5 fruit fly cellular contexts compared by ENCODE assay signal in genomic region chrX:7324816-7325246, dm6.
A peak's percentile ranks its signal among the peaks of the same experiment; 100 is the strongest.
TF ChIP-seq lines count a peak whose summit lies in the region.

No protein-coding gene starts in this region.

TF ChIP-seq in whole organism, adult, 20 proteins besides CTCF, POLR2A, EP300 and RAD21 (continued from another document):
- TF ChIP-seq pad (GFP tag; optimal IDR thresholded peaks at IDR 0.05; lab: Kevin White, UChicago) = peak; percentile 75
- TF ChIP-seq CG5204 (GFP tag; optimal IDR thresholded peaks at IDR 0.05; lab: Kevin White, UChicago) = peak; percentile 47

TF ChIP-seq in whole organism, embryonic, 481 proteins besides CTCF, POLR2A, EP300 and RAD21 (continued from another document and continues in another):
- peak; percentile 57 for TF ChIP-seq CG4282 (GFP tag; optimal IDR thresholded peaks at IDR 0.05; lab: Kevin White, UChicago)
- peak; percentile 95 for TF ChIP-seq CG12299 (tag; optimal IDR thresholded peaks at IDR 0.05; lab: Kevin White, UChicago)
- TF ChIP-seq CG17359 (tag; optimal IDR thresholded peaks at IDR 0.05; lab: Kevin White, UChicago) = peak; percentile 98
- peak; percentile 81 for TF ChIP-seq Jarid2 (GFP tag; optimal IDR thresholded peaks at IDR 0.05; lab: Kevin White, UChicago)
- TF ChIP-seq nerfin-2 (GFP tag; IDR thresholded peaks at IDR 0.05; lab: Robert Waterston, UW; ENCODE audit: partially characterized antibody) = no peak
- peak; percentile 83 for TF ChIP-seq CG4617 (GFP tag; optimal IDR thresholded peaks at IDR 0.05; lab: Kevin White, UChicago; ENCODE audit: borderline replicate concordance)
- TF ChIP-seq CG12769 (tag; optimal IDR thresholded peaks at IDR 0.05; lab: Kevin White, UChicago) = peak; percentile 95
- TF ChIP-seq kay (GFP tag; optimal IDR thresholded peaks at IDR 0.05; lab: Kevin White, UChicago) = peak; percentile 88
- peak; percentile 94 for TF ChIP-seq seq (GFP tag; IDR thresholded peaks at IDR 0.05; lab: Robert Waterston, UW)
- peak; percentile 94 for TF ChIP-seq CG8765 (GFP tag; IDR thresholded peaks at IDR 0.05; lab: Robert Waterston, UW)
- TF ChIP-seq CG9932 (GFP tag; IDR thresholded peaks at IDR 0.05; lab: Robert Waterston, UW) = peak; percentile 82
- peak; percentile 96 for TF ChIP-seq CG2875 (GFP tag; optimal IDR thresholded peaks at IDR 0.05; lab: Kevin White, UChicago)
- no peak for TF ChIP-seq CG14860 (GFP tag; IDR thresholded peaks at IDR 0.05; lab: Robert Waterston, UW; ENCODE audit: partially characterized antibody)
- peak; percentile 83 for TF ChIP-seq MBD-R2 (GFP tag; IDR thresholded peaks at IDR 0.05; lab: Robert Waterston, UW)
- TF ChIP-seq CG17328 (GFP tag; IDR thresholded peaks at IDR 0.05; lab: Robert Waterston, UW) = peak; percentile 97
- TF ChIP-seq CG15011 (GFP tag; optimal IDR thresholded peaks at IDR 0.05; lab: Kevin White, UChicago) = peak; percentile 94
- peak; percentile 90 for TF ChIP-seq CG5180 (GFP tag; optimal IDR thresholded peaks at IDR 0.05; lab: Kevin White, UChicago)
- TF ChIP-seq Sry-δ (GFP tag; optimal IDR thresholded peaks at IDR 0.05; lab: Kevin White, UChicago) = peak; percentile 28
- TF ChIP-seq Pdp1 (GFP tag; optimal IDR thresholded peaks at IDR 0.05; lab: Kevin White, UChicago) = peak; percentile 85 to 88
- TF ChIP-seq toy (GFP tag; IDR thresholded peaks at IDR 0.05; lab: Robert Waterston, UW) = peak; percentile 73; the same call in 1 of the 2 replicates
- TF ChIP-seq CG9437 (GFP tag; optimal IDR thresholded peaks at IDR 0.05; lab: Kevin White, UChicago) = peak; percentile 91
- peak; percentile 83 for TF ChIP-seq CG15514 (GFP tag; optimal IDR thresholded peaks at IDR 0.05; lab: Kevin White, UChicago)
- peak; percentile 68 for TF ChIP-seq CG1792 (GFP tag; optimal IDR thresholded peaks at IDR 0.05; lab: Kevin White, UChicago)
- TF ChIP-seq jing (GFP tag; optimal IDR thresholded peaks at IDR 0.05; lab: Kevin White, UChicago) = peak; percentile 88
- TF ChIP-seq Kr (GFP tag; optimal IDR thresholded peaks at IDR 0.05; lab: Kevin White, UChicago) = peak; percentile 88
- TF ChIP-seq Dip3 (GFP tag; optimal IDR thresholded peaks at IDR 0.05; lab: Kevin White, UChicago) = peak; percentile 57
- TF ChIP-seq CG9215 (GFP tag; IDR thresholded peaks at IDR 0.05; lab: Robert Waterston, UW) = peak; percentile 84
- peak; percentile 85 for TF ChIP-seq CG7357 (GFP tag; IDR thresholded peaks at IDR 0.05; lab: Robert Waterston, UW)
- TF ChIP-seq stc (GFP tag; IDR thresholded peaks at IDR 0.05; lab: Robert Waterston, UW) = peak; percentile 95
- peak; percentile 87 for TF ChIP-seq Taf1 (GFP tag; IDR thresholded peaks at IDR 0.05; lab: Robert Waterston, UW)
- peak; percentile 89 for TF ChIP-seq YL-1 (GFP tag; optimal IDR thresholded peaks at IDR 0.05; lab: Kevin White, UChicago)

TF ChIP-seq in whole organism, prepupa, 60 proteins besides CTCF, POLR2A, EP300 and RAD21 (continued from another document and continues in another):
- TF ChIP-seq CG11902 (GFP tag; optimal IDR thresholded peaks at IDR 0.05; lab: Kevin White, UChicago) (peak; percentile 88), CG6854 (GFP tag; optimal IDR thresholded peaks at IDR 0.05; lab: Kevin White, UChicago) (peak; percentile 95), CG6792 (GFP tag; optimal IDR thresholded peaks at IDR 0.05; lab: Kevin White, UChicago) (peak; percentile 98), CG16779 (tag; optimal IDR thresholded peaks at IDR 0.05; lab: Kevin White, UChicago) (peak; percentile 97), eg (GFP tag; IDR thresholded peaks at IDR 0.05; lab: Robert Waterston, UW) (peak; percentile 99), CG7368 (GFP tag; optimal IDR thresholded peaks at IDR 0.05; lab: Kevin White, UChicago) (peak; percentile 96), Eip75B (GFP tag; optimal IDR thresholded peaks at IDR 0.05; lab: Kevin White, UChicago) (peak; percentile 97), Smox (GFP tag; optimal IDR thresholded peaks at IDR 0.05; lab: Kevin White, UChicago) (peak; percentile 97), pdm3 (GFP tag; optimal IDR thresholded peaks at IDR 0.05; lab: Kevin White, UChicago) (peak; percentile 97), lz (GFP tag; optimal IDR thresholded peaks at IDR 0.05; lab: Kevin White, UChicago) (peak; percentile 96), CG3919 (GFP tag; optimal IDR thresholded peaks at IDR 0.05; lab: Kevin White, UChicago) (peak; percentile 98), Gug (GFP tag; IDR thresholded peaks at IDR 0.05; lab: Robert Waterston, UW) (peak; percentile 97), CG6163 (GFP tag; IDR thresholded peaks at IDR 0.05; lab: Robert Waterston, UW) (peak; percentile 98), fkh (GFP tag; optimal IDR thresholded peaks at IDR 0.05; lab: Kevin White, UChicago) (peak; percentile 78), OdsH (GFP tag; optimal IDR thresholded peaks at IDR 0.05; lab: Kevin White, UChicago) (peak; percentile 97), CG6276 (GFP tag; optimal IDR thresholded peaks at IDR 0.05; lab: Kevin White, UChicago) (peak; percentile 98), Hr4 (GFP tag; optimal IDR thresholded peaks at IDR 0.05; lab: Kevin White, UChicago) (peak; percentile 96), CG8319 (GFP tag; optimal IDR thresholded peaks at IDR 0.05; lab: Kevin White, UChicago) (peak; percentile 94), CG4318 (GFP tag; optimal IDR thresholded peaks at IDR 0.05; lab: Kevin White, UChicago) (peak; percentile 93), Hr38 (GFP tag; optimal IDR thresholded peaks at IDR 0.05; lab: Kevin White, UChicago) (no peak), Lpt (GFP tag; optimal IDR thresholded peaks at IDR 0.05; lab: Kevin White, UChicago) (peak; percentile 98), CG6808 (GFP tag; optimal IDR thresholded peaks at IDR 0.05; lab: Kevin White, UChicago) (peak; percentile 98), CG10669 (GFP tag; optimal IDR thresholded peaks at IDR 0.05; lab: Kevin White, UChicago) (peak; percentile 97), CG8119 (GFP tag; IDR thresholded peaks at IDR 0.05; lab: Robert Waterston, UW) (peak; percentile 99), salr (GFP tag; optimal IDR thresholded peaks at IDR 0.05; lab: Kevin White, UChicago) (peak; percentile 93 to 95), Ets96B (tag; optimal IDR thresholded peaks at IDR 0.05; lab: Kevin White, UChicago) (peak; percentile 98), Blimp-1 (GFP tag; optimal IDR thresholded peaks at IDR 0.05; lab: Kevin White, UChicago) (peak; percentile 91), Sox102F (GFP tag; optimal IDR thresholded peaks at IDR 0.05; lab: Kevin White, UChicago) (peak; percentile 96), spab (GFP tag; optimal IDR thresholded peaks at IDR 0.05; lab: Kevin White, UChicago) (peak; percentile 97), esn (GFP tag; optimal IDR thresholded peaks at IDR 0.05; lab: Kevin White, UChicago) (peak; percentile 98), Sox14 (GFP tag; optimal IDR thresholded peaks at IDR 0.05; lab: Kevin White, UChicago) (peak; percentile 95), CG32006 (GFP tag; optimal IDR thresholded peaks at IDR 0.05; lab: Kevin White, UChicago) (peak; percentile 98), Ets21C (GFP tag; optimal IDR thresholded peaks at IDR 0.05; lab: Kevin White, UChicago) (peak; percentile 88), CG34406 (GFP tag; optimal IDR thresholded peaks at IDR 0.05; lab: Kevin White, UChicago) (peak; percentile 98)

TF ChIP-seq in whole organism, pupa, 21 proteins besides CTCF, POLR2A, EP300 and RAD21 (continued from another document):
- TF ChIP-seq CG8159 (tag; optimal IDR thresholded peaks at IDR 0.05; lab: Kevin White, UChicago) = peak; percentile 99

TF ChIP-seq in whole organism, wandering third instar larva, 38 proteins besides CTCF, POLR2A, EP300 and RAD21 (continued from another document):
- TF ChIP-seq Abd-B (GFP tag; optimal IDR thresholded peaks at IDR 0.05; lab: Kevin White, UChicago) = no peak
- peak; percentile 94 for TF ChIP-seq dmrt93B (GFP tag; optimal IDR thresholded peaks at IDR 0.05; lab: Kevin White, UChicago)
- TF ChIP-seq dsf (GFP tag; optimal IDR thresholded peaks at IDR 0.05; lab: Kevin White, UChicago; ENCODE audit: borderline replicate concordance) = peak; percentile 61
- TF ChIP-seq jim (GFP tag; optimal IDR thresholded peaks at IDR 0.05; lab: Kevin White, UChicago) = no peak
- TF ChIP-seq HLH106 (tag; optimal IDR thresholded peaks at IDR 0.05; lab: Kevin White, UChicago) = peak; percentile 97
- TF ChIP-seq CG9705 (GFP tag; optimal IDR thresholded peaks at IDR 0.05; lab: Kevin White, UChicago) = peak; percentile 93
- TF ChIP-seq sv (GFP tag; optimal IDR thresholded peaks at IDR 0.05; lab: Kevin White, UChicago) = peak; percentile 88
- TF ChIP-seq woc (GFP tag; optimal IDR thresholded peaks at IDR 0.05; lab: Kevin White, UChicago) = peak; percentile 97
- TF ChIP-seq sage (GFP tag; optimal IDR thresholded peaks at IDR 0.05; lab: Kevin White, UChicago) = peak; percentile 94
- TF ChIP-seq fru (GFP tag; optimal IDR thresholded peaks at IDR 0.05; lab: Kevin White, UChicago) = peak; percentile 96
- TF ChIP-seq Hr83 (GFP tag; optimal IDR thresholded peaks at IDR 0.05; lab: Kevin White, UChicago; ENCODE audit: poor library complexity, severe bottlenecking) = peak; percentile 45
TF ChIP-seq in whole organism, wandering third instar larva: peak in this region for 23.
